Fruit fly (Drosophila melanogaster) whole organism: Measurements from ENCODE around the gene CG7275.

Experiments
- CG8478 ChIP-seq: fragments of >200 bp; optimal IDR thresholded peaks from 2 replicates; lab custom pipeline; 2018; ENCODE audit warnings: inconsistent platforms
- Dll ChIP-seq: fragments of >200 bp; optimal IDR thresholded peaks from 2 replicates; lab custom pipeline; 2017
- pan ChIP-seq: fragments of >200 bp; optimal IDR thresholded peaks from 2 replicates; lab custom pipeline; 2017
- psq ChIP-seq: fragments of >200 bp; optimal IDR thresholded peaks from 2 replicates; lab custom pipeline; 2017

dm6 chr3L:15537916-15538581 is 39.3 kb downstream of the CG7275 start:
- TF ChIP-seq pan (lab: Kevin White, UChicago): no peak
- TF ChIP-seq Dll (lab: Kevin White, UChicago): no peak
- no peak for TF ChIP-seq CG8478 (lab: Kevin White, UChicago)
- no peak for TF ChIP-seq psq (lab: Kevin White, UChicago)
